Worm (Caenorhabditis elegans) whole organism, mixed stage, embryonic: ENCODE results near the gene R160.10.

Experiments
- M03D4.4 ChIP-seq: sonication (generic microtip); optimal IDR thresholded peaks from 2 replicates; lab custom pipeline; 2017; ENCODE audit warnings: mild to moderate bottlenecking, missing genetic modification characterization, missing compliant biosample characterization
- bed-3 ChIP-seq: fragments of 200-800 bp; sonication (Bioruptor generic); optimal IDR thresholded peaks from 3 replicates; lab custom pipeline; 2018; ENCODE audit warnings: mild to moderate bottlenecking, missing genetic modification characterization, moderate library complexity, missing compliant biosample characterization
- blmp-1 ChIP-seq: fragments of 150-350 bp; optimal IDR thresholded peaks from 2 replicates; lab custom pipeline; 2014; ENCODE audit warnings: missing biosample characterization, missing genetic modification characterization
- ceh-39 ChIP-seq: fragments of 150-350 bp; optimal IDR thresholded peaks from 2 replicates; lab custom pipeline; 2014; ENCODE audit warnings: missing biosample characterization, missing genetic modification characterization
- ceh-43 ChIP-seq: fragments of 200-800 bp; sonication (Bioruptor generic); optimal IDR thresholded peaks from 2 replicates; lab custom pipeline; 2018; ENCODE audit warnings: mild to moderate bottlenecking, missing genetic modification characterization, moderate library complexity, missing compliant biosample characterization
- ceh-83 ChIP-seq: fragments of 200-800 bp; sonication (Bioruptor generic); optimal IDR thresholded peaks from 2 replicates; lab custom pipeline; 2018; ENCODE audit warnings: mild to moderate bottlenecking, missing genetic modification characterization, missing compliant biosample characterization
- ces-1 ChIP-seq: fragments of 150-350 bp; optimal IDR thresholded peaks from 2 replicates; lab custom pipeline; 2014; ENCODE audit warnings: missing biosample characterization, missing genetic modification reagents, missing genetic modification characterization
- cnd-1 ChIP-seq: fragments of 200-800 bp; sonication (Bioruptor generic); optimal IDR thresholded peaks from 2 replicates; lab custom pipeline; 2018; ENCODE audit warnings: mild to moderate bottlenecking, missing genetic modification characterization, missing compliant biosample characterization
- drap-1 ChIP-seq: fragments of 200-800 bp; sonication (Bioruptor generic); optimal IDR thresholded peaks from 3 replicates; lab custom pipeline; 2018; ENCODE audit warnings: mild to moderate bottlenecking, missing genetic modification characterization, missing compliant biosample characterization
- elt-3 ChIP-seq: fragments of 150-350 bp; optimal IDR thresholded peaks from 2 replicates; lab custom pipeline; 2014; ENCODE audit warnings: missing biosample characterization, missing genetic modification characterization
- flh-1 ChIP-seq: fragments of 200-800 bp; sonication (Bioruptor generic); optimal IDR thresholded peaks from 2 replicates; lab custom pipeline; 2018; ENCODE audit warnings: mild to moderate bottlenecking, missing genetic modification characterization, moderate library complexity, missing compliant biosample characterization
- ham-2 ChIP-seq: fragments of 200-800 bp; sonication (Bioruptor generic); optimal IDR thresholded peaks from 2 replicates; lab custom pipeline; 2018; ENCODE audit warnings: mild to moderate bottlenecking, missing genetic modification characterization, missing compliant biosample characterization
- hlh-1 ChIP-seq: fragments of 150-350 bp; optimal IDR thresholded peaks from 2 replicates; lab custom pipeline; 2014; ENCODE audit warnings: missing biosample characterization, missing genetic modification reagents, missing genetic modification characterization
- lin-13 ChIP-seq: fragments of 150-350 bp; optimal IDR thresholded peaks from 2 replicates; lab custom pipeline; 2014; ENCODE audit warnings: missing biosample characterization, missing genetic modification characterization
- lin-32 ChIP-seq: fragments of 200-800 bp; sonication (Bioruptor generic); optimal IDR thresholded peaks from 2 replicates; lab custom pipeline; 2018; ENCODE audit warnings: mild to moderate bottlenecking, missing genetic modification characterization, missing compliant biosample characterization
- lsy-2 ChIP-seq: fragments of 150-350 bp; optimal IDR thresholded peaks from 2 replicates; lab custom pipeline; 2014; ENCODE audit warnings: missing biosample characterization, missing genetic modification characterization
- mab-5 ChIP-seq: fragments of 150-350 bp; optimal IDR thresholded peaks from 2 replicates; lab custom pipeline; 2014; ENCODE audit warnings: missing biosample characterization, missing genetic modification characterization
- mep-1 ChIP-seq: fragments of 150-350 bp; optimal IDR thresholded peaks from 2 replicates; lab custom pipeline; 2017; ENCODE audit warnings: missing biosample characterization, missing genetic modification reagents, missing genetic modification characterization, inconsistent platforms
- mls-2 ChIP-seq: sonication (generic microtip); optimal IDR thresholded peaks from 2 replicates; lab custom pipeline; 2016; ENCODE audit warnings: mild to moderate bottlenecking, missing genetic modification characterization, moderate library complexity, missing compliant biosample characterization
- nhr-12 ChIP-seq: fragments of 150-350 bp; optimal IDR thresholded peaks from 2 replicates; lab custom pipeline; 2014; ENCODE audit warnings: missing biosample characterization, missing genetic modification characterization
- nhr-2 ChIP-seq: fragments of 150-350 bp; optimal IDR thresholded peaks from 2 replicates; lab custom pipeline; 2014; ENCODE audit warnings: missing biosample characterization, missing genetic modification characterization
- nhr-237 ChIP-seq: fragments of 150-350 bp; optimal IDR thresholded peaks from 2 replicates; lab custom pipeline; 2014; ENCODE audit warnings: missing biosample characterization, missing genetic modification characterization
- nhr-28 ChIP-seq: fragments of 150-350 bp; optimal IDR thresholded peaks from 2 replicates; lab custom pipeline; 2014; ENCODE audit warnings: missing biosample characterization, missing genetic modification characterization
- nhr-76 ChIP-seq: sonication (generic microtip); optimal IDR thresholded peaks from 2 replicates; lab custom pipeline; 2017; ENCODE audit warnings: missing biosample characterization, missing genetic modification characterization
- pha-4 ChIP-seq: fragments of 150-350 bp; optimal IDR thresholded peaks from 2 replicates; lab custom pipeline; 2018; ENCODE audit warnings: missing biosample characterization, missing genetic modification reagents, missing genetic modification characterization
- sem-2 ChIP-seq: fragments of 200-800 bp; sonication (Bioruptor generic); optimal IDR thresholded peaks from 2 replicates; lab custom pipeline; 2018; ENCODE audit warnings: mild to moderate bottlenecking, missing genetic modification characterization, missing compliant biosample characterization
- snpc-4 ChIP-seq: fragments of 150-350 bp; optimal IDR thresholded peaks from 2 replicates; lab custom pipeline; 2014; ENCODE audit warnings: missing biosample characterization, missing genetic modification characterization
- sptf-1 ChIP-seq: sonication (generic microtip); optimal IDR thresholded peaks from 2 replicates; lab custom pipeline; 2017; ENCODE audit warnings: mild to moderate bottlenecking, missing genetic modification characterization, moderate library complexity, missing compliant biosample characterization
- tbx-8 ChIP-seq: fragments of 200-800 bp; sonication (Bioruptor generic); optimal IDR thresholded peaks from 2 replicates; lab custom pipeline; 2018; ENCODE audit warnings: mild to moderate bottlenecking, missing genetic modification characterization, moderate library complexity, missing compliant biosample characterization
- unc-120 ChIP-seq: sonication (generic microtip); optimal IDR thresholded peaks from 2 replicates; lab custom pipeline; 2017; ENCODE audit warnings: missing genetic modification characterization, missing compliant biosample characterization; ENCODE audit not compliant: poor library complexity, severe bottlenecking
- unc-39 ChIP-seq: fragments of 150-350 bp; optimal IDR thresholded peaks from 2 replicates; lab custom pipeline; 2014; ENCODE audit warnings: missing biosample characterization, missing genetic modification characterization
- unc-62 ChIP-seq: fragments of 150-350 bp; optimal IDR thresholded peaks from 2 replicates; lab custom pipeline; 2014; ENCODE audit warnings: missing biosample characterization, missing genetic modification reagents, missing genetic modification characterization
- zip-8 ChIP-seq: fragments of 150-350 bp; optimal IDR thresholded peaks from 2 replicates; lab custom pipeline; 2014; ENCODE audit warnings: missing biosample characterization, missing genetic modification characterization

The R160.10 gene

ce11 chrX:4371988-4372387 is 4.7 kb upstream of the R160.10 start, which contains the start of gene R160.14:
Gene R160.14, minus strand, starts transcription at chrX:4372088.
- no peak for TF ChIP-seq unc-120
- TF ChIP-seq mab-5 (tag; lab: Kevin White, UChicago): no peak
- TF ChIP-seq, all 35 proteins: peak for 0

- no peak for TF ChIP-seq elt-3
Measured at ce11 chrX:4371413-4371812, 4.1 kb upstream of the R160.10 start, which contains the start of gene R160.13. Gene R160.13, minus strand, starts transcription at chrX:4371513.

DNA sequence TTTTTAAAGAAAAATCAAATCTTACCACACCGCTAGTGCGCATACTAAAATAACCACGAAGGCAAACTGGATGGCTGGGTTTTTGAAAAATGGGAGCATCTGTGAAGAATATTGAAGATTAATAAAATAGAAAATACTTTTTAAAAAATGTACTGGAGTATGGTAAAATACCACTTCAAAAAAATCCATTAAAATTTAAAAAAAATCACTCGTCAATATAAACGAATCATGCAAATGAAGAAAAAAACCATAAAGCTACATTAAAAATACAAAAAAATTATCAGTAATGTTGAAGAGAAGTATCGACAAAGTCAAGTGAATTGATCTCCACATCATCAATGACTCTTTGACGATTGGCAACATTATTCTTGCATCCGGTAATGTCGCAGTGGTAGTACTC is 3.4 kb upstream of the R160.10 start, which contains the start of gene R160.5:
TSS of gene R160.5 (minus strand) at position 101 of the 400 bp plus-strand sequence.
- no peak for TF ChIP-seq drap-1
- no peak for TF ChIP-seq hlh-1 (tag; lab: Kevin White, UChicago)
- TF ChIP-seq nhr-237 (tag; lab: Kevin White, UChicago): no peak
- TF ChIP-seq ceh-83 (GFP tag; lab: Kevin White, UChicago): no peak
- TF ChIP-seq mab-5 (tag; lab: Kevin White, UChicago): no peak
- no peak for TF ChIP-seq lin-13 (tag; lab: Kevin White, UChicago)
- no peak for TF ChIP-seq elt-3
- TF ChIP-seq tbx-8 (GFP tag; lab: Kevin White, UChicago): no peak
- no peak for TF ChIP-seq zip-8
- TF ChIP-seq lsy-2 (tag; lab: Kevin White, UChicago): no peak

DNA sequence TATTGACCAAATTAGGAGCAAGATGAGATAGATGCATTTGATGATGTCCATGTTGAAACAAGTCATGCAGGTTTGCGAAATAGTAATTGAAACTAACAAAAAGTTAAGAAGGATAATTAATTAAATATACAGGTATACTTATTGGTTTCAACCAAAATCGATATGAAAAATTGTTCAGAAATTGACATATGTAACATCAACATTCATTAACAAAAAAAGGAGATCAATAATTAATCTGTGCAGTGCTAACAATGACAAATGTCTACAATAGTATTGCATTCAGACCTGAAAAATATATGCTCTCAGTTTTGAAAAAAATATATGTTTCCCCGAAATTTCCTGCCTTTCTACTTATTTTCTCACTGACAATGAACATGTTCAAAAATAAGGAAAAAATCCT is 1.5 kb upstream of the R160.10 start, which contains the start of gene R160.4:
TSS of gene R160.4 (minus strand) at position 101 of the 400 bp plus-strand sequence.
- no peak for TF ChIP-seq ces-1 (GFP tag; lab: Kevin White, UChicago)
- no peak for TF ChIP-seq mab-5 (tag; lab: Kevin White, UChicago)
- no peak for TF ChIP-seq ceh-83 (GFP tag; lab: Kevin White, UChicago)
- no peak for TF ChIP-seq M03D4.4
- TF ChIP-seq nhr-12 (tag; lab: Kevin White, UChicago): no peak
- TF ChIP-seq elt-3: no peak
- TF ChIP-seq snpc-4 (tag; lab: Kevin White, UChicago): no peak
- TF ChIP-seq cnd-1 (tag; lab: Kevin White, UChicago): no peak
- no peak for TF ChIP-seq mep-1
- TF ChIP-seq lin-32 (GFP tag; lab: Kevin White, UChicago): no peak
- no peak for TF ChIP-seq ham-2 (GFP tag; lab: Kevin White, UChicago)
- no peak for TF ChIP-seq sptf-1 (tag; lab: Kevin White, UChicago)
- no peak for TF ChIP-seq tbx-8 (GFP tag; lab: Kevin White, UChicago)
- TF ChIP-seq ceh-39 (tag; lab: Kevin White, UChicago): no peak
- no peak for TF ChIP-seq lin-13 (tag; lab: Kevin White, UChicago)
- no peak for TF ChIP-seq blmp-1
- TF ChIP-seq, all 35 proteins: peak for 0

ce11 chrX:4366231-4366630 is 1.1 kb downstream of the R160.10 start, which contains the start of gene R160.3:
Gene R160.3, minus strand, starts transcription at chrX:4366331.
- no peak for TF ChIP-seq nhr-2
- no peak for TF ChIP-seq sptf-1 (tag; lab: Kevin White, UChicago)
- TF ChIP-seq unc-62 (GFP tag; lab: Kevin White, UChicago): no peak
- TF ChIP-seq pha-4 (tag; lab: Kevin White, UChicago): no peak
- no peak for TF ChIP-seq zip-8
- TF ChIP-seq unc-39 (tag; lab: Kevin White, UChicago): no peak
- TF ChIP-seq cnd-1 (tag; lab: Kevin White, UChicago): no peak
- TF ChIP-seq ces-1 (GFP tag; lab: Kevin White, UChicago): no peak
- TF ChIP-seq nhr-28 (tag; lab: Kevin White, UChicago): no peak
- TF ChIP-seq nhr-237 (tag; lab: Kevin White, UChicago): no peak
- no peak for TF ChIP-seq sem-2 (GFP tag; lab: Kevin White, UChicago)
- no peak for TF ChIP-seq nhr-12 (tag; lab: Kevin White, UChicago)
- no peak for TF ChIP-seq drap-1
- TF ChIP-seq nhr-76: no peak
- TF ChIP-seq ceh-43: no peak
- TF ChIP-seq mab-5 (tag; lab: Kevin White, UChicago): no peak
- no peak for TF ChIP-seq lin-32 (GFP tag; lab: Kevin White, UChicago)

DNA sequence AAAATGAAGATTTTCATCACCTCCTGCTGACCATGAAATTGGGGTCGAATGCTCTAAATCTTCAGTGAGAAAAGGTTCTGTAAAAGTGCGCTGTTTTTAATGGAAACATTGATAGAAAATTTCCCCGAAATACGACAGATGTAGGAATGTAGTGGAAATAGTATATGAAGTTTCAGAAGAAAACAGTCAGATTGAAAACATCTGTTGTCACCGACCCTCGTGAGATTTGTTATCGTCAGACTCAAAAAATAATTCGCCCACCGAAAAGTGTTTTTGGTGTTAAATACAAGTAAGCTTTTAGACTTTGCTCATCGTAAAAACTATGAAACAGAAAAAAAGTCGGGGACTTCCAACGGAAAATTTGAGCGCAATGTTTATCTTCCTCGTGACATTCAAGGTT is 2.4 kb downstream of the R160.10 start, which contains the start of gene F14H12.8:
TSS of gene F14H12.8 (minus strand) at position 101 of the 400 bp plus-strand sequence.
- TF ChIP-seq ham-2 (GFP tag; lab: Kevin White, UChicago) (no peak), bed-3 (GFP tag; lab: Kevin White, UChicago) (no peak), zip-8 (no peak), drap-1 (no peak), nhr-76 (no peak), sem-2 (GFP tag; lab: Kevin White, UChicago) (no peak), lin-13 (tag; lab: Kevin White, UChicago) (no peak), mls-2 (tag; lab: Kevin White, UChicago) (no peak), unc-120 (no peak), mab-5 (tag; lab: Kevin White, UChicago) (no peak), hlh-1 (tag; lab: Kevin White, UChicago) (no peak), cnd-1 (tag; lab: Kevin White, UChicago) (no peak), blmp-1 (no peak), lsy-2 (tag; lab: Kevin White, UChicago) (no peak), nhr-2 (no peak), ces-1 (GFP tag; lab: Kevin White, UChicago) (no peak), flh-1 (GFP tag; lab: Kevin White, UChicago) (no peak), unc-39 (tag; lab: Kevin White, UChicago) (no peak)
